Fruit fly (Drosophila melanogaster): ENCODE data around the gene beat-Va.

Gene beat-Va

DNA sequence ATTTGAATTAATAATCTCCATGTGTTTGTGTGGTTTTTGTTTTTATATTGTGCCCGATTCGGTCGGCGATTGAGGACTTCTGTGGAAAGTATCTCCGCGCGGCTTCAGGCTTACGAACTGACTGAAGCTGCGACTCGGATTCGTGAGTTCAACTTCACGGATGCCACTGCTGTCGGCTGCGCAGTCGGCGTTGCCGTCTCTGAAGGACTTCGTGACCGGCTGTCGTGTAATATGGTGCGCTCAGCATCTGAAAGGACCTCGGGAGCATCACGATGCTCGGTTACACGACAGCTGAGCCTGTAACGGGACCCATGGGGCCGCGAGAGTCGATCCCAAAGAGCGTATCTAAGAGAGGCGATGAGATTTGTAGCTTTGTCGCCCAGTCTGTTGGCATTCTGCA, at the start of gene beat-Va:
beat-Va (minus strand) TSS at position 107 of the 400 bp plus-strand sequence.
- no peak for TF ChIP-seq CG17801 (GFP tag; optimal IDR thresholded peaks at IDR 0.05; ENCODE audit: partially characterized antibody)

DNA sequence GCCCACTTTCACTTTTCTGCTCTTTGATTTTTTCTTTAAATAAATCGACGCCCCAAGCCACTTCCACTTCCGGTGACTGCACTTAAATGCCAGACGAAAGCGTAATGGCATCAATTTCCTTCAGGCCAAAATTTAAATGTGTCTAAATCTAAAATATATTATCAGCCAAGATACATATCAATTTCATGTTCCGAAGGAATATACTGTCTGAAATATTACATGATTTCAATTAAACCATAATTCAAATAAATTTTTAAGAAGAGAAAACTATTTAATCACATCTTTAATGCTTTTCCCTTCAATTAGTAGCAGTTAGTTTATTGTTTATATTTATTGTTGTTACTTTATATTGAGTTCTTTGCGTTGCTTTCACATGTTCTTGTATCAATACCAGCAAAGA, 43.4 kb upstream of the beat-Va start, which contains the start of gene d-cup:
d-cup (plus strand) TSS at position 301 of the 400 bp plus-strand sequence.
- no peak for TF ChIP-seq CG17801 (GFP tag; optimal IDR thresholded peaks at IDR 0.05; ENCODE audit: partially characterized antibody)

DNA sequence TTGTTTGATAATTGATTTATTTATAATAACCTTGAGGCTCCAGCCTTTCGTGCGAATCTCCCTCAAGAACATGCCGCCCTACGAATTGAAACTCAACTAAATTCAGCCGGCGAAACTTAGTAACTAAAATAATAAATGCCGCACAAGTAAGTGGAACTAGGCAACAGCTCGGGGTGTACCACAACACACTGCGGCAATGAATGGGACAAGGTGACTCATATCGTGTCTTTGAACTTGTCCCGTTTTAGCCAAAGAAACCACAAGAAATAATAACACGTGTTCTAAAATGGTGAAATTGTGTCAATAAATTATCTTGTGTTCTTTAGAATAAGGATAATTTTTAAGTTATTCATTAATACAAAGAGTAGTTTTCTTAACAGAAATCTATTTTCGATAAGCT, 10.9 kb upstream of the beat-Va start, which contains the start of gene CG10126:
CG10126 (minus strand) TSS at position 101 of the 400 bp plus-strand sequence.
- TF ChIP-seq CG17801 (GFP tag; optimal IDR thresholded peaks at IDR 0.05; ENCODE audit: partially characterized antibody) = no peak

DNA sequence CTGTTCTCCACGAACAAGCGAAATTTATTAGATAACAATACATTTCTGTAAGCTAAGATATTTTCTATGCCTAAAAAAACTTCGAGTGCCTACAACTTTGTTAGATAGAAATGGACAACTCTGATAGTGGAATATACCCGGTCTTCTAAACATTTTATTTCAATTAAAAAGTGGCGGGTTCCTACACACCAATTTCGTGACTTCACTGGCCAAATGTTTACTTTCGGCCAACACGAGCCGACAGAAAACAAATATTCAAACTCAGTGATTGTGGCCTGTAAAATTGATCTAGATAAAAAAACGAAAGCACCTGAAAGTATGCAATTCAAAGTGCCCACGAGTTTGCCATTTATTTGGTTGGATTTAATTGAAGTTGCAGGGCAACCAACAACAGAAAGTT, 9.9 kb upstream of the beat-Va start:
- no peak for TF ChIP-seq CG17801 (GFP tag; optimal IDR thresholded peaks at IDR 0.05; ENCODE audit: partially characterized antibody)

DNA sequence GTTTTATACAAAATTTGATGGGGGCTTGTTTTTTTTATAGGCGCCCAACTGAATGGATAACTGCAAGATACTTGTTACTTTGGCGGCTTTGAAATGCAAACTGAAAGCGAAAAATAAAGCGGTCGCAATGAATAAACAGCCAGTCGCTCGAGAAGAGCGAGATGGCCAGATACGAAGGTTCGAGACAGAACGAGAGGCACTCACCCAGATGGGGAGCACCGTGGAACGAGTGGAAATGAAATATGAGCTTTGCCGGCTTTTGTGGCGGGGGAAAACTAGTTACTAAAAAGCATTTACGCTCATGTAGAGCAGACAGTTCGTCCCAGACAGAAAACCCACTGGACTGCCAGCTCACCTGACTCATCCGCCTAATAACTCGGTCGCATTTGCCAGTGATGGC, 9.3 kb upstream of the beat-Va start:
- TF ChIP-seq CG17801 (GFP tag; optimal IDR thresholded peaks at IDR 0.05; ENCODE audit: partially characterized antibody) = no peak

DNA sequence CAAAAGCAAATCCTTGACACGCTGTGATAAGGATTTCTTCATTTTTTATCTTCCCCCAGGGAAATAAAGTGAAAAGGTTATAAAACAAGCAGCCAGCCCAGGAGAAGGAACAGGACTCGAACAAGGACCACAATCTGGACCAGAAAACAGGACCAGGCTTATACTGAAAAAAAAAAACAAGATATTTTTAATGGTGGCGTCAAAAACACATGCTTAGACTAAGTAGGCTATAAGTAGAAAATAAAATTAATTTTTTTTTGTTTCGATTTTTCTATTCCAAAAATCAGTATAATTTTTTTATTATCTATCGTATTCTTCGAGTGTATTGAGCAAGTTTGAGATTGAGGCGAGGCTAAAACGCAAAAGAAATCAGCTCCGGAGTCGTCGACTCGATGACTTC, 20.4 kb downstream of the beat-Va start:
- no peak for TF ChIP-seq CG17801 (GFP tag; optimal IDR thresholded peaks at IDR 0.05; ENCODE audit: partially characterized antibody)

DNA sequence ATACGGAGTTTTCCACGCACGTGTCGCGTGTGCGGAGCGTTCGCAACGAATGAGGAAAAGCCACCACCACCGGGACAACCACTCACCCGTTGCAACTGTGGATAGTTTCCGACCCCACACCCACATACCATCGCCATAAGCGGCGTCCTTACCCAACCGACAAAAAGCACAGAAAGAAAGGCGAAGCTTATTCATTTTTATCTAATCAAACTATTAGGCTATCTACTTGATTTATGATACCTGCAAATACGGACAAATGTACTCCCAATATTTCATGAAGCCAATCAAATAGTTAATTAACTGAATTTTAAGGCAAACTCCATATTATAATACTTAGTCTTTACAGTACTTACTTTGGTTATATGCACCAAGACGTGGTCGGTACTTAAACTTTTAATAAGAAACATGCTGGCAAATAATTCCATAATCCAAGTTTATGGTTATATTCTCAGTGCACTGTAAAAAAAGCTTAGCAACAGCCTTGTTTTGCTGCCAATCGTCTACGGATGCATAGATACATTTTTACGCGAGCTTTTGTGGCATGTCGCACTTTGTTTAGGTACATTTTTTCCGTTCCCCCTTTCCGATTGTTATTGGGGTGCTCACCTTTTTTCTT, 31.1 kb downstream of the beat-Va start, which contains the start of gene CG31345:
CG31345 (minus strand) TSS at position 51 of the 616 bp plus-strand sequence.
- no peak for TF ChIP-seq CG17801 (GFP tag; optimal IDR thresholded peaks at IDR 0.05; ENCODE audit: partially characterized antibody)

DNA sequence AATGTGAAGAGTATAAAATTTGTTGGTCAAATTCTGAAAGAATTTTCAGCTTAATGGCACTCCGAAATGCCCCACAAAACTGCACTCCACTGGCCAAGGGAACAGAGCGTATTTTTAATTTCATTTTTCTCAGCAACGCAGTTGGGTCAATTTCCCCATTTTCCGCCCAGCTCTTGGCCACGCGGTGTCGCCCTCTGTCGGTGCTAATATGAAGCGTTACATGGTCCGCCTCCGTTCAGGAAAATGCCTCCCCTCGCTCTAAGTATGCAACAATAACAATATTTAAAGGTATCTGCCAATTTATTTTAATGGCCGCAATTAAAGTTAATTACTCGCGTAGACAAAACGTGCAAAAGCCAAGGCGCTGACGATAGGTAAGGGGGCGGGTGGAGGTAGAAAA, 44.9 kb downstream of the beat-Va start:
- no peak for TF ChIP-seq CG17801 (GFP tag; optimal IDR thresholded peaks at IDR 0.05; ENCODE audit: partially characterized antibody)

Data from ovary, adult (tissue).